Fruit fly (Drosophila melanogaster) whole organism, embryonic: Measurements from ENCODE around the gene CG11674.

Source experiments
- CG1024 ChIP-seq: fragments of 200-800 bp; sonication (Bioruptor generic); IDR thresholded peaks from 2 replicates; pipeline ENCODE4 v1.3.6; 2022; ENCODE audit warnings: missing biosample characterization, missing genetic modification characterization
- CG11504 ChIP-seq: fragments of 200-800 bp; sonication (Bioruptor generic); optimal IDR thresholded peaks from 3 replicates; lab custom pipeline; 2019; ENCODE audit warnings: missing biosample characterization, mild to moderate bottlenecking, missing genetic modification characterization, moderate library complexity
- CG12744 ChIP-seq: fragments of 200-800 bp; sonication (Bioruptor generic); optimal IDR thresholded peaks from 2 replicates; lab custom pipeline; 2016; ENCODE audit warnings: missing biosample characterization, missing genetic modification characterization
- CG13894 ChIP-seq: fragments of 200-800 bp; sonication (Bioruptor generic); optimal IDR thresholded peaks from 3 replicates; lab custom pipeline; 2018; ENCODE audit warnings: missing biosample characterization, mild to moderate bottlenecking, missing genetic modification characterization, moderate library complexity
- CG14014 ChIP-seq: fragments of 200-800 bp; sonication (Bioruptor generic); IDR thresholded peaks from 2 replicates; pipeline ENCODE4 v1.3.6; 2022; ENCODE audit warnings: missing biosample characterization, missing genetic modification characterization
- CG14050 ChIP-seq: fragments of 200-800 bp; sonication (Bioruptor generic); IDR thresholded peaks from 3 replicates; pipeline ENCODE4 v1.3.6; 2022; ENCODE audit warnings: missing biosample characterization, missing genetic modification characterization
- CG15479 ChIP-seq: fragments of 200-800 bp; sonication (Bioruptor generic); optimal IDR thresholded peaks from 3 replicates; lab custom pipeline; 2019; ENCODE audit warnings: missing biosample characterization, mild to moderate bottlenecking, missing genetic modification characterization, moderate library complexity
- CG17186 ChIP-seq: fragments of 200-800 bp; sonication (Bioruptor generic); optimal IDR thresholded peaks from 3 replicates; lab custom pipeline; 2017; ENCODE audit warnings: missing biosample characterization, missing genetic modification reagents, missing genetic modification characterization
- CG17612 ChIP-seq: fragments of 200-800 bp; sonication (Bioruptor generic); IDR thresholded peaks from 2 replicates; pipeline ENCODE4 v1.3.6; 2022; ENCODE audit warnings: missing biosample characterization, missing genetic modification characterization
- CG18619 ChIP-seq: fragments of 200-800 bp; sonication (Bioruptor generic); optimal IDR thresholded peaks from 3 replicates; lab custom pipeline; 2017; ENCODE audit warnings: missing biosample characterization, mild to moderate bottlenecking, missing genetic modification characterization
- CG2678 ChIP-seq: fragments of 200-800 bp; sonication (Bioruptor generic); optimal IDR thresholded peaks from 3 replicates; lab custom pipeline; 2019; ENCODE audit warnings: missing biosample characterization, mild to moderate bottlenecking, missing genetic modification characterization, moderate library complexity
- CG30403 ChIP-seq: fragments of 200-800 bp; sonication (Bioruptor generic); optimal IDR thresholded peaks from 3 replicates; lab custom pipeline; 2016; ENCODE audit warnings: missing biosample characterization, missing genetic modification characterization
- CG30431 ChIP-seq: fragments of 200-800 bp; sonication (Bioruptor generic); optimal IDR thresholded peaks from 2 replicates; lab custom pipeline; 2017; ENCODE audit warnings: missing biosample characterization, missing genetic modification characterization
- CG3281 ChIP-seq: fragments of 200-800 bp; sonication (Bioruptor generic); optimal IDR thresholded peaks from 3 replicates; lab custom pipeline; 2017; ENCODE audit warnings: missing biosample characterization, mild to moderate bottlenecking, missing genetic modification characterization
- CG3407 ChIP-seq: fragments of 200-800 bp; sonication (Bioruptor generic); optimal IDR thresholded peaks from 2 replicates; lab custom pipeline; 2018; ENCODE audit warnings: missing biosample characterization, mild to moderate bottlenecking, missing genetic modification characterization
- CG7839 ChIP-seq: fragments of 200-800 bp; sonication (Bioruptor generic); optimal IDR thresholded peaks from 3 replicates; lab custom pipeline; 2018; ENCODE audit warnings: missing biosample characterization, mild to moderate bottlenecking, missing genetic modification characterization, moderate library complexity
- CG9609 ChIP-seq: fragments of 200-800 bp; sonication (Bioruptor generic); optimal IDR thresholded peaks from 3 replicates; lab custom pipeline; 2016; ENCODE audit warnings: missing biosample characterization, missing genetic modification characterization
- D19A ChIP-seq: fragments of 200-800 bp; optimal IDR thresholded peaks from 3 replicates; lab custom pipeline; 2019; ENCODE audit warnings: missing biosample characterization, mild to moderate bottlenecking, missing genetic modification characterization, moderate library complexity
- Ets65A ChIP-seq: fragments of 200-800 bp; sonication (Bioruptor generic); peaks from one replicate; lab custom pipeline; 2016; ENCODE audit warnings: missing biosample characterization, missing genetic modification characterization
- HHEX ChIP-seq: fragments of 200-800 bp; sonication (Bioruptor generic); optimal IDR thresholded peaks from 3 replicates; lab custom pipeline; 2017; ENCODE audit warnings: missing biosample characterization, mild to moderate bottlenecking, missing genetic modification characterization, missing genetic modification reagents
- Hr51 ChIP-seq, 2 experiments: fragments of 200-800 bp; sonication (Bioruptor generic); optimal IDR thresholded peaks; 2 replicates in 1 of 2; 3 replicates in 1 of 2; lab custom pipeline; 2016 to 2018; ENCODE audit warnings: missing biosample characterization in 2 of 2, missing genetic modification characterization in 2 of 2, mild to moderate bottlenecking in 1 of 2, moderate library complexity in 1 of 2
- Kr ChIP-seq: fragments of 200-800 bp; sonication (Bioruptor generic); optimal IDR thresholded peaks from 2 replicates; lab custom pipeline; 2017; ENCODE audit warnings: missing biosample characterization, mild to moderate bottlenecking, missing genetic modification characterization
- MBD-R2 ChIP-seq: fragments of 200-800 bp; sonication (Bioruptor generic); IDR thresholded peaks from 2 replicates; pipeline ENCODE4 v1.3.6; 2022; ENCODE audit warnings: missing biosample characterization, missing genetic modification characterization
- Med ChIP-seq: fragments of 200-800 bp; sonication (Bioruptor generic); peaks from one replicate; lab custom pipeline; 2016; ENCODE audit warnings: missing biosample characterization, missing genetic modification characterization, mild to moderate bottlenecking, inconsistent platforms, moderate library complexity
- Mes4 ChIP-seq: fragments of 200-800 bp; sonication (Bioruptor generic); optimal IDR thresholded peaks from 2 replicates; lab custom pipeline; 2016; ENCODE audit warnings: missing biosample characterization, missing genetic modification characterization
- Mrtf ChIP-seq: fragments of 200-800 bp; sonication (Bioruptor generic); IDR thresholded peaks from 3 replicates; pipeline ENCODE4 v1.3.6; 2022; ENCODE audit warnings: missing biosample characterization, missing genetic modification characterization
- Oli ChIP-seq: fragments of 200-800 bp; sonication (Bioruptor generic); optimal IDR thresholded peaks from 2 replicates; lab custom pipeline; 2018; ENCODE audit warnings: missing biosample characterization, mild to moderate bottlenecking, missing genetic modification characterization, moderate library complexity
- PHDP ChIP-seq: fragments of 200-800 bp; sonication (Bioruptor generic); optimal IDR thresholded peaks from 3 replicates; lab custom pipeline; 2018; ENCODE audit warnings: missing biosample characterization, mild to moderate bottlenecking, missing genetic modification characterization, moderate library complexity
- Rfx ChIP-seq: fragments of 200-800 bp; sonication (Bioruptor generic); IDR thresholded peaks from 2 replicates; pipeline ENCODE4 v1.3.6; 2022; ENCODE audit warnings: missing biosample characterization, missing genetic modification characterization
- Side ChIP-seq: fragments of 200-800 bp; sonication (Bioruptor generic); optimal IDR thresholded peaks from 2 replicates; lab custom pipeline; 2016; ENCODE audit warnings: missing biosample characterization, missing genetic modification characterization
- Sox102F ChIP-seq: fragments of 200-800 bp; sonication (Bioruptor generic); optimal IDR thresholded peaks from 2 replicates; lab custom pipeline; 2018; ENCODE audit warnings: missing biosample characterization, mild to moderate bottlenecking, missing genetic modification characterization, moderate library complexity
- Sry-β ChIP-seq: fragments of 200-800 bp; sonication (Bioruptor generic); optimal IDR thresholded peaks from 2 replicates; lab custom pipeline; 2018; ENCODE audit warnings: missing biosample characterization, mild to moderate bottlenecking, missing genetic modification characterization, moderate library complexity
- abd-A ChIP-seq: fragments of 200-800 bp; sonication (Bioruptor generic); optimal IDR thresholded peaks from 3 replicates; lab custom pipeline; 2019; ENCODE audit warnings: missing biosample characterization, mild to moderate bottlenecking, missing genetic modification characterization, moderate library complexity
- amos ChIP-seq: fragments of 200-800 bp; sonication (Bioruptor generic); IDR thresholded peaks from 2 replicates; pipeline ENCODE4 v1.3.6; 2022; ENCODE audit warnings: missing biosample characterization, missing genetic modification characterization; ENCODE audit not compliant: partially characterized antibody
- bigmax ChIP-seq: fragments of 200-800 bp; sonication (Bioruptor generic); optimal IDR thresholded peaks from 2 replicates; lab custom pipeline; 2018; ENCODE audit warnings: missing biosample characterization, mild to moderate bottlenecking, missing genetic modification characterization
- dysf ChIP-seq: fragments of 200-800 bp; sonication (Bioruptor generic); IDR thresholded peaks from 3 replicates; pipeline ENCODE4 v1.3.6; 2022; ENCODE audit warnings: missing biosample characterization, missing genetic modification characterization
- eve ChIP-seq, 2 experiments: fragments of >200 bp; optimal IDR thresholded peaks; 2 replicates each; lab custom pipeline; 2017; ENCODE audit warnings: missing biosample characterization in 2 of 2, missing genetic modification characterization in 2 of 2
- gem ChIP-seq: fragments of 200-800 bp; sonication (Bioruptor generic); optimal IDR thresholded peaks from 2 replicates; lab custom pipeline; 2019; ENCODE audit warnings: missing biosample characterization, mild to moderate bottlenecking, missing genetic modification characterization, moderate library complexity
- knrl ChIP-seq: fragments of 200-800 bp; sonication (Bioruptor generic); IDR thresholded peaks from 3 replicates; pipeline ENCODE4 v1.3.6; 2022; ENCODE audit warnings: missing biosample characterization, missing genetic modification characterization; ENCODE audit not compliant: partially characterized antibody
- lab ChIP-seq: fragments of 200-800 bp; sonication (Bioruptor generic); optimal IDR thresholded peaks from 3 replicates; lab custom pipeline; 2017; ENCODE audit warnings: missing biosample characterization, missing genetic modification characterization, mild to moderate bottlenecking, moderate library complexity, missing genetic modification reagents
- phol ChIP-seq: fragments of 200-800 bp; sonication (Bioruptor generic); optimal IDR thresholded peaks from 3 replicates; lab custom pipeline; 2018; ENCODE audit warnings: missing biosample characterization, mild to moderate bottlenecking, missing genetic modification characterization, moderate library complexity
- prd ChIP-seq, 3 experiments: fragments of >200 bp in 2 of 3; fragments of 200-800 bp in 1 of 3; sonication (Bioruptor generic) in 1 of 3; optimal IDR thresholded peaks in 2 of 3; IDR thresholded peaks in 1 of 3; 2 replicates in 2 of 3; 3 replicates in 1 of 3; pipeline versions ENCODE4 v1.3.6 to Lab custom; 2017 to 2022; ENCODE audit warnings: missing biosample characterization in 1 of 3, missing genetic modification characterization in 1 of 3
- repo ChIP-seq: fragments of 200-800 bp; sonication (Bioruptor generic); optimal IDR thresholded peaks from 2 replicates; lab custom pipeline; 2016; ENCODE audit warnings: missing biosample characterization, missing genetic modification characterization
- row ChIP-seq: fragments of 200-800 bp; sonication (Bioruptor generic); IDR thresholded peaks from 3 replicates; pipeline ENCODE4 v1.3.6; 2022; ENCODE audit warnings: missing biosample characterization, missing genetic modification characterization
- sob ChIP-seq: fragments of 200-800 bp; sonication (Bioruptor generic); IDR thresholded peaks from 2 replicates; pipeline ENCODE4 v1.3.6; 2022; ENCODE audit warnings: missing biosample characterization, missing genetic modification characterization
- sug ChIP-seq: fragments of 200-800 bp; optimal IDR thresholded peaks from 2 replicates; lab custom pipeline; 2019; ENCODE audit warnings: missing biosample characterization, mild to moderate bottlenecking, missing genetic modification characterization, moderate library complexity

Gene CG11674

dm6 chrX:14218045-14218483 lies 7.6 kb downstream of the CG11674 start (continued):
- no peak for TF ChIP-seq CG15479 (GFP tag; lab: Kevin White, UChicago)

dm6 chrX:14216844-14217243 lies 8.8 kb downstream of the CG11674 start:
- TF ChIP-seq CG2678 (tag; lab: Kevin White, UChicago), result peak; percentile 18
- peak; percentile 16 for TF ChIP-seq Med (GFP tag; lab: Kevin White, UChicago)
- TF ChIP-seq CG11504 (tag; lab: Kevin White, UChicago), result peak; percentile 23
- TF ChIP-seq CG14014 (GFP tag; lab: Robert Waterston, UW), result 0 out of 2 replicates have a peak, but pooled peaks have one; percentile 21
- peak; percentile 12 for TF ChIP-seq Sox102F (GFP tag; lab: Kevin White, UChicago)
- TF ChIP-seq CG7839 (tag; lab: Kevin White, UChicago), result peak; percentile 2
- TF ChIP-seq gem (tag; lab: Kevin White, UChicago), result peak; percentile 42
- TF ChIP-seq lab (GFP tag; lab: Kevin White, UChicago), result peak; percentile 1
- no peak for TF ChIP-seq amos (GFP tag; lab: Robert Waterston, UW)
- TF ChIP-seq knrl (GFP tag; lab: Robert Waterston, UW), result no peak
- peak in 1 of 2 experiments; percentile 15 for TF ChIP-seq Hr51 (GFP tag; optimal IDR thresholded peaks at IDR 0.05; lab: Kevin White, UChicago)
- no peak for TF ChIP-seq CG1024 (GFP tag; lab: Robert Waterston, UW)
- peak; percentile 8 for TF ChIP-seq CG30403

- TF ChIP-seq D19A (tag; lab: Kevin White, UChicago) (peak; percentile 95), Mes4 (GFP tag; lab: Kevin White, UChicago) (no peak), dysf (GFP tag; lab: Robert Waterston, UW) (peak; percentile 29; the same call in 1 of the 3 replicates), HHEX (no peak), bigmax (GFP tag; lab: Kevin White, UChicago) (no peak), CG13894 (tag; lab: Kevin White, UChicago) (no peak), row (peak; percentile 32; the same call in 1 of the 3 replicates), CG12744 (GFP tag; lab: Kevin White, UChicago) (no peak), CG14050 (GFP tag; lab: Robert Waterston, UW) (no peak), CG30431 (GFP tag; lab: Kevin White, UChicago) (no peak), abd-A (no peak), phol (tag; lab: Kevin White, UChicago) (no peak), Oli (no peak), Kr (GFP tag; lab: Kevin White, UChicago) (no peak), eve (GFP tag; optimal IDR thresholded peaks at IDR 0.05; lab: Kevin White, UChicago) (no peak), CG17186 (GFP tag; lab: Kevin White, UChicago) (no peak), sug (peak; percentile 8), prd (optimal IDR thresholded peaks at IDR 0.05; lab: Kevin White, UChicago) (no peak), prd (GFP tag; IDR thresholded peaks at IDR 0.05; lab: Robert Waterston, UW) (0 out of 3 replicates have a peak, but pooled peaks have one; percentile 5), Ets65A (GFP tag; lab: Kevin White, UChicago) (peak; percentile 63), MBD-R2 (GFP tag; lab: Robert Waterston, UW) (no peak), Mrtf (GFP tag; lab: Robert Waterston, UW) (no peak), repo (GFP tag; lab: Kevin White, UChicago) (no peak), PHDP (tag; lab: Kevin White, UChicago) (no peak), Rfx (GFP tag; lab: Robert Waterston, UW) (0 out of 2 replicates have a peak, but pooled peaks have one; percentile 17), sob (0 out of 2 replicates have a peak, but pooled peaks have one; percentile 13), CG3281 (GFP tag; lab: Kevin White, UChicago) (peak; percentile 39), CG18619 (GFP tag; lab: Kevin White, UChicago) (no peak), Sry-β (no peak), CG9609 (GFP tag; lab: Kevin White, UChicago) (no peak), CG3407 (no peak), Sox102F (GFP tag; lab: Kevin White, UChicago) (no peak), Side (no peak), CG17612 (GFP tag; lab: Robert Waterston, UW) (no peak)
Observed at dm6 chrX:14215834-14216233, 9.8 kb downstream of the CG11674 start.
